Comparison of ENCODE assay signal across 1 fruit fly cellular context in the genomic region with DNA sequence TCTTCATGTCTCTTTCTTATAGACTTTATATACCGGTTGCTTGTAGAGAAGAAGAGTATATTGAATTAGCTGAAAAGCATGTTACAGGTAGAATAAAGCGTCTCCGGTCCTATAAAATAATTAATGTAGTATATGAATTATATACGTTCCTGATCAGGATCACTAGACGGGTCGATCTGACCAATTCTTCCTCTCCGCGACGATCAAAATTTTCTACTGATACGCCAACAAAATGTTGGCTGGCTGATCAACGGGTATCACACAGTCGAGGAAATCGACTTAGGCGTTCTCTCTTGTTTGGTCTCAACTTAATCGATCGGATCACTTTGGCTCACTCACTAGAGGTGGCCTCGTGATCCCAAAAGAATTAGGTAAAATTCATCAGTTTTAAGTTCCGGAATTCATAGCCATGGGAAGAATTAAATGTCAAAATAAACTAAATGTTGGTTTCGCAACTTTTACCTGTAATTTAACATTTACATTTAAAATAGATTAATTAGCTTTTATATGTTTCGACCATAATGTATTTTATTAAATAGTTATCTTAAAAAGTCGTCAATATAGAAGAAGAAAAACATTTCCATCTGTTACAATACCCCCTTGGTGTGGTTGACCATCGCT.
TF ChIP-seq lines count a peak whose summit lies in the region.

No protein-coding gene starts in this region.

TF ChIP-seq in whole organism, prepupa, 60 proteins besides CTCF, POLR2A, EP300 and RAD21 (continued from another document):
- no peak for TF ChIP-seq CG32006 (GFP tag; optimal IDR thresholded peaks at IDR 0.05; lab: Kevin White, UChicago)
- peak; percentile 19 for TF ChIP-seq Ets96B (tag; optimal IDR thresholded peaks at IDR 0.05; lab: Kevin White, UChicago)
- TF ChIP-seq CG8319 (GFP tag; optimal IDR thresholded peaks at IDR 0.05; lab: Kevin White, UChicago) = no peak
- no peak for TF ChIP-seq salr (GFP tag; optimal IDR thresholded peaks at IDR 0.05; lab: Kevin White, UChicago)
- no peak for TF ChIP-seq CG9139 (GFP tag; optimal IDR thresholded peaks at IDR 0.05; lab: Kevin White, UChicago)
- no peak for TF ChIP-seq Lpt (GFP tag; optimal IDR thresholded peaks at IDR 0.05; lab: Kevin White, UChicago)
- no peak for TF ChIP-seq Blimp-1 (GFP tag; optimal IDR thresholded peaks at IDR 0.05; lab: Kevin White, UChicago)
- peak; percentile 19 for TF ChIP-seq Eip75B (GFP tag; optimal IDR thresholded peaks at IDR 0.05; lab: Kevin White, UChicago)
- no peak for TF ChIP-seq fkh (GFP tag; optimal IDR thresholded peaks at IDR 0.05; lab: Kevin White, UChicago)
- peak; percentile 41 for TF ChIP-seq Met (GFP tag; optimal IDR thresholded peaks at IDR 0.05; lab: Kevin White, UChicago)
- no peak for TF ChIP-seq Hr38 (GFP tag; optimal IDR thresholded peaks at IDR 0.05; lab: Kevin White, UChicago)
- no peak for TF ChIP-seq dsx (GFP tag; optimal IDR thresholded peaks at IDR 0.05; lab: Kevin White, UChicago; ENCODE audit: poor library complexity, severe bottlenecking)
- peak; percentile 1 for TF ChIP-seq CG3032 (tag; optimal IDR thresholded peaks at IDR 0.05; lab: Kevin White, UChicago)
- TF ChIP-seq CG6808 (GFP tag; optimal IDR thresholded peaks at IDR 0.05; lab: Kevin White, UChicago) = no peak
- TF ChIP-seq CG6792 (GFP tag; optimal IDR thresholded peaks at IDR 0.05; lab: Kevin White, UChicago) = no peak
- TF ChIP-seq esn (GFP tag; optimal IDR thresholded peaks at IDR 0.05; lab: Kevin White, UChicago) = peak; percentile 37
- TF ChIP-seq CG11294 (GFP tag; IDR thresholded peaks at IDR 0.05; lab: Robert Waterston, UW) = no peak
- TF ChIP-seq pdm3 (GFP tag; optimal IDR thresholded peaks at IDR 0.05; lab: Kevin White, UChicago) = no peak
- TF ChIP-seq dac (GFP tag; optimal IDR thresholded peaks at IDR 0.05; lab: Kevin White, UChicago) = no peak
- TF ChIP-seq CG34406 (GFP tag; optimal IDR thresholded peaks at IDR 0.05; lab: Kevin White, UChicago) = peak; percentile 7
- TF ChIP-seq lz (GFP tag; optimal IDR thresholded peaks at IDR 0.05; lab: Kevin White, UChicago) = peak; percentile 28
- no peak for TF ChIP-seq Ets21C (GFP tag; optimal IDR thresholded peaks at IDR 0.05; lab: Kevin White, UChicago)
- no peak for TF ChIP-seq CG8119 (GFP tag; IDR thresholded peaks at IDR 0.05; lab: Robert Waterston, UW)
- no peak for TF ChIP-seq net (GFP tag; optimal IDR thresholded peaks at IDR 0.05; lab: Kevin White, UChicago)
- peak; percentile 6 for TF ChIP-seq fd59A (GFP tag; optimal IDR thresholded peaks at IDR 0.05; lab: Kevin White, UChicago)
- TF ChIP-seq spab (GFP tag; optimal IDR thresholded peaks at IDR 0.05; lab: Kevin White, UChicago) = no peak
- no peak for TF ChIP-seq Sox102F (GFP tag; optimal IDR thresholded peaks at IDR 0.05; lab: Kevin White, UChicago)
- TF ChIP-seq vri (GFP tag; optimal IDR thresholded peaks at IDR 0.05; lab: Kevin White, UChicago) = peak; percentile 25
- no peak for TF ChIP-seq CG16779 (tag; optimal IDR thresholded peaks at IDR 0.05; lab: Kevin White, UChicago)
